Fruit fly (Drosophila melanogaster) whole organism, embryonic: ENCODE data around the gene ebd2.

ENCODE experiments used
- ATbp ChIP-seq: fragments of 200-800 bp; sonication (Bioruptor generic); optimal IDR thresholded peaks from 2 replicates; lab custom pipeline; 2017; ENCODE audit warnings: missing biosample characterization, mild to moderate bottlenecking, missing genetic modification characterization, missing genetic modification reagents
- Aef1 ChIP-seq: fragments of 200-800 bp; sonication (Bioruptor generic); IDR thresholded peaks from 3 replicates; pipeline ENCODE4 v1.3.6; 2022; ENCODE audit warnings: missing biosample characterization, missing genetic modification characterization
- Antp ChIP-seq: fragments of 200-800 bp; sonication (Bioruptor generic); optimal IDR thresholded peaks from 3 replicates; lab custom pipeline; 2016; ENCODE audit warnings: missing biosample characterization, missing genetic modification characterization
- Atf-2 ChIP-seq: fragments of 200-800 bp; sonication (Bioruptor generic); optimal IDR thresholded peaks from 2 replicates; lab custom pipeline; 2016; ENCODE audit warnings: missing biosample characterization, missing genetic modification characterization
- B-H1 ChIP-seq: fragments of 200-800 bp; sonication (Bioruptor generic); IDR thresholded peaks from 3 replicates; pipeline ENCODE4 v1.3.6; 2022; ENCODE audit warnings: missing biosample characterization, missing genetic modification characterization
- Bgb ChIP-seq: fragments of 200-800 bp; sonication (Bioruptor generic); IDR thresholded peaks from 2 replicates; pipeline ENCODE4 v1.3.6; 2022; ENCODE audit warnings: missing biosample characterization, missing genetic modification characterization; ENCODE audit not compliant: partially characterized antibody
- CG10366 ChIP-seq: fragments of 200-800 bp; sonication (Bioruptor generic); IDR thresholded peaks from 2 replicates; pipeline ENCODE4 v1.3.6; 2022; ENCODE audit warnings: missing biosample characterization, missing genetic modification characterization
- CG10959 ChIP-seq: fragments of 200-800 bp; sonication (Bioruptor generic); IDR thresholded peaks from 2 replicates; pipeline ENCODE4 v1.3.6; 2022; ENCODE audit warnings: missing biosample characterization, missing genetic modification characterization
- CG12744 ChIP-seq: fragments of 200-800 bp; sonication (Bioruptor generic); optimal IDR thresholded peaks from 2 replicates; lab custom pipeline; 2016; ENCODE audit warnings: missing biosample characterization, missing genetic modification characterization
- CG13424 ChIP-seq: fragments of 200-800 bp; sonication (Bioruptor generic); optimal IDR thresholded peaks from 2 replicates; lab custom pipeline; 2019; ENCODE audit warnings: missing biosample characterization, mild to moderate bottlenecking, missing genetic modification characterization, moderate library complexity
- CG14050 ChIP-seq: fragments of 200-800 bp; sonication (Bioruptor generic); IDR thresholded peaks from 3 replicates; pipeline ENCODE4 v1.3.6; 2022; ENCODE audit warnings: missing biosample characterization, missing genetic modification characterization
- CG14860 ChIP-seq: fragments of 200-800 bp; sonication (Bioruptor generic); IDR thresholded peaks from 3 replicates; pipeline ENCODE4 v1.3.6; 2022; ENCODE audit warnings: missing biosample characterization, missing genetic modification characterization; ENCODE audit not compliant: partially characterized antibody
- CG15601 ChIP-seq: fragments of 200-800 bp; sonication (Bioruptor generic); optimal IDR thresholded peaks from 3 replicates; lab custom pipeline; 2019; ENCODE audit warnings: missing biosample characterization, mild to moderate bottlenecking, missing genetic modification characterization, moderate library complexity
- CG16815 ChIP-seq: fragments of 200-800 bp; sonication (Bioruptor generic); optimal IDR thresholded peaks from 3 replicates; lab custom pipeline; 2017; ENCODE audit warnings: missing biosample characterization, mild to moderate bottlenecking, missing genetic modification characterization
- CG18262 ChIP-seq: fragments of 200-800 bp; optimal IDR thresholded peaks from 3 replicates; lab custom pipeline; 2019; ENCODE audit warnings: missing biosample characterization, mild to moderate bottlenecking, missing genetic modification characterization, moderate library complexity
- CG4707 ChIP-seq: fragments of 200-800 bp; sonication (Bioruptor generic); optimal IDR thresholded peaks from 2 replicates; lab custom pipeline; 2018; ENCODE audit warnings: missing biosample characterization, mild to moderate bottlenecking, missing genetic modification characterization, moderate library complexity
- CG6683 ChIP-seq: fragments of 200-800 bp; sonication (Bioruptor generic); optimal IDR thresholded peaks from 2 replicates; lab custom pipeline; 2017; ENCODE audit warnings: missing biosample characterization, mild to moderate bottlenecking, missing genetic modification characterization, missing genetic modification reagents
- D19A ChIP-seq: fragments of 200-800 bp; optimal IDR thresholded peaks from 3 replicates; lab custom pipeline; 2019; ENCODE audit warnings: missing biosample characterization, mild to moderate bottlenecking, missing genetic modification characterization, moderate library complexity
- Dad ChIP-seq: fragments of 200-800 bp; sonication (Bioruptor generic); optimal IDR thresholded peaks from 3 replicates; lab custom pipeline; 2016; ENCODE audit warnings: missing biosample characterization, missing genetic modification characterization
- Doc3 ChIP-seq: fragments of 200-800 bp; sonication (Bioruptor generic); IDR thresholded peaks from 3 replicates; pipeline ENCODE4 v1.3.6; 2022; ENCODE audit warnings: missing biosample characterization, missing genetic modification characterization; ENCODE audit not compliant: partially characterized antibody
- Fer1 ChIP-seq: fragments of 200-800 bp; sonication (Bioruptor generic); optimal IDR thresholded peaks from 2 replicates; lab custom pipeline; 2017; ENCODE audit warnings: missing biosample characterization, mild to moderate bottlenecking, missing genetic modification characterization
- GATAe ChIP-seq: fragments of 200-800 bp; sonication (Bioruptor generic); conservative IDR thresholded peaks from 2 replicates; pipeline ENCODE4 v1.3.6; 2022; ENCODE audit warnings: missing biosample characterization, missing genetic modification characterization
- HLHmδ ChIP-seq: fragments of 200-800 bp; sonication (Bioruptor generic); optimal IDR thresholded peaks from 2 replicates; lab custom pipeline; 2018; ENCODE audit warnings: missing biosample characterization, mild to moderate bottlenecking, missing genetic modification characterization, moderate library complexity
- Hmx ChIP-seq: fragments of 200-800 bp; sonication (Bioruptor generic); optimal IDR thresholded peaks from 2 replicates; lab custom pipeline; 2016; ENCODE audit warnings: missing biosample characterization, missing genetic modification characterization
- Lhr ChIP-seq: fragments of 200-800 bp; sonication (Bioruptor generic); optimal IDR thresholded peaks from 3 replicates; lab custom pipeline; 2017; ENCODE audit warnings: mild to moderate bottlenecking, missing biosample characterization, missing genetic modification reagents, missing genetic modification characterization
- Mad ChIP-seq: fragments of 200-800 bp; sonication (Bioruptor generic); optimal IDR thresholded peaks from 2 replicates; lab custom pipeline; 2016; ENCODE audit warnings: missing biosample characterization, missing genetic modification characterization
- Rx ChIP-seq: fragments of 200-800 bp; sonication (Bioruptor generic); IDR thresholded peaks from 2 replicates; pipeline ENCODE4 v1.3.6; 2022; ENCODE audit warnings: missing biosample characterization, missing genetic modification characterization
- Sry-β ChIP-seq: fragments of 200-800 bp; sonication (Bioruptor generic); optimal IDR thresholded peaks from 2 replicates; lab custom pipeline; 2018; ENCODE audit warnings: missing biosample characterization, mild to moderate bottlenecking, missing genetic modification characterization, moderate library complexity
- TFAM ChIP-seq: fragments of 200-800 bp; sonication (Bioruptor generic); optimal IDR thresholded peaks from 2 replicates; lab custom pipeline; 2017; ENCODE audit warnings: missing biosample characterization, missing genetic modification characterization, inconsistent platforms
- Vsx1 ChIP-seq: fragments of 200-800 bp; sonication (Bioruptor generic); optimal IDR thresholded peaks from 2 replicates; lab custom pipeline; 2017; ENCODE audit warnings: missing biosample characterization, mild to moderate bottlenecking, missing genetic modification characterization, missing genetic modification reagents
- cato ChIP-seq: fragments of 200-800 bp; sonication (Bioruptor generic); optimal IDR thresholded peaks from 2 replicates; lab custom pipeline; 2016; ENCODE audit warnings: missing biosample characterization, missing genetic modification characterization, borderline replicate concordance
- chif ChIP-seq, 2 experiments: fragments of 200-800 bp; sonication (Bioruptor generic); optimal IDR thresholded peaks; 3 replicates each; lab custom pipeline; 2016; ENCODE audit warnings: missing biosample characterization in 2 of 2, missing genetic modification characterization in 2 of 2
- crp ChIP-seq, 2 experiments: fragments of 200-800 bp; sonication (Bioruptor generic); optimal IDR thresholded peaks; 2 replicates in 1 of 2; 3 replicates in 1 of 2; lab custom pipeline; 2017; ENCODE audit warnings: missing biosample characterization in 2 of 2, missing genetic modification characterization in 2 of 2, mild to moderate bottlenecking in 1 of 2, moderate library complexity in 1 of 2
- dati ChIP-seq: fragments of 200-800 bp; sonication (Bioruptor generic); IDR thresholded peaks from 2 replicates; pipeline ENCODE4 v1.3.6; 2022; ENCODE audit warnings: missing biosample characterization, missing genetic modification characterization
- dimm ChIP-seq: fragments of 200-800 bp; sonication (Bioruptor generic); IDR thresholded peaks from 2 replicates; pipeline ENCODE4 v1.3.6; 2022; ENCODE audit warnings: missing biosample characterization, missing genetic modification characterization
- fd64A ChIP-seq: fragments of 200-800 bp; sonication (Bioruptor generic); optimal IDR thresholded peaks from 3 replicates; lab custom pipeline; 2018; ENCODE audit warnings: missing biosample characterization, mild to moderate bottlenecking, missing genetic modification characterization
- ind ChIP-seq: fragments of 200-800 bp; sonication (Bioruptor generic); optimal IDR thresholded peaks from 3 replicates; lab custom pipeline; 2016; ENCODE audit warnings: missing biosample characterization, missing genetic modification characterization
- lmd ChIP-seq: fragments of 200-800 bp; sonication (Bioruptor generic); IDR thresholded peaks from 2 replicates; pipeline ENCODE4 v1.3.6; 2022; ENCODE audit warnings: missing biosample characterization, missing genetic modification characterization
- mam ChIP-seq: fragments of 200-800 bp; sonication (Bioruptor generic); optimal IDR thresholded peaks from 3 replicates; lab custom pipeline; 2016; ENCODE audit warnings: missing biosample characterization, missing genetic modification characterization
- mld ChIP-seq: fragments of 200-800 bp; sonication (Bioruptor generic); IDR thresholded peaks from 3 replicates; pipeline ENCODE4 v1.3.6; 2022; ENCODE audit warnings: missing biosample characterization, missing genetic modification characterization; ENCODE audit not compliant: partially characterized antibody
- nau ChIP-seq: fragments of 200-800 bp; sonication (Bioruptor generic); optimal IDR thresholded peaks from 3 replicates; lab custom pipeline; 2017; ENCODE audit warnings: missing biosample characterization, mild to moderate bottlenecking, missing genetic modification characterization, missing genetic modification reagents
- org-1 ChIP-seq: fragments of 200-800 bp; sonication (Bioruptor generic); optimal IDR thresholded peaks from 2 replicates; lab custom pipeline; 2017; ENCODE audit warnings: missing biosample characterization, missing genetic modification characterization
- pita ChIP-seq: fragments of 200-800 bp; sonication (Bioruptor generic); optimal IDR thresholded peaks from 2 replicates; lab custom pipeline; 2017; ENCODE audit warnings: missing biosample characterization, mild to moderate bottlenecking, missing genetic modification characterization
- sc ChIP-seq, 3 experiments: fragments of >200 bp in 2 of 3; fragments of 200-800 bp in 1 of 3; sonication (Bioruptor generic) in 1 of 3; optimal IDR thresholded peaks; 2 replicates in 2 of 3; 3 replicates in 1 of 3; lab custom pipeline; 2017; ENCODE audit warnings: mild to moderate bottlenecking in 1 of 3, missing biosample characterization in 1 of 3, missing genetic modification characterization in 1 of 3, missing genetic modification reagents in 1 of 3
- sd ChIP-seq: fragments of 200-800 bp; sonication (Bioruptor generic); optimal IDR thresholded peaks from 3 replicates; lab custom pipeline; 2018; ENCODE audit warnings: missing biosample characterization, mild to moderate bottlenecking, missing genetic modification characterization, moderate library complexity
- tx ChIP-seq: fragments of 200-800 bp; sonication (Bioruptor generic); optimal IDR thresholded peaks from 2 replicates; lab custom pipeline; 2016; ENCODE audit warnings: missing biosample characterization, missing genetic modification characterization
- yki ChIP-seq: fragments of >200 bp; optimal IDR thresholded peaks from 3 replicates; lab custom pipeline; 2018

The ebd2 gene

dm6 chr3L:21356395-21356794 lies 7.3 kb upstream of the ebd2 start, which contains the start of gene CG12971:
CG12971 (minus strand) TSS chr3L:21356495.
- TF ChIP-seq D19A (tag; lab: Kevin White, UChicago) (peak; percentile 33), GATAe (GFP tag; lab: Robert Waterston, UW) (no peak)

- peak; percentile 29 for TF ChIP-seq cato (GFP tag; lab: Kevin White, UChicago)
- no peak for TF ChIP-seq Bgb (GFP tag; lab: Robert Waterston, UW)
- peak in 1 of 2 experiments; percentile 5 for TF ChIP-seq crp (GFP tag; optimal IDR thresholded peaks at IDR 0.05; lab: Kevin White, UChicago)
- TF ChIP-seq Doc3 (GFP tag; lab: Robert Waterston, UW): no peak
- TF ChIP-seq lmd (GFP tag; lab: Robert Waterston, UW): 0 out of 2 replicates have a peak, but pooled peaks have one; percentile 17
- no peak; the same call in 2 of the 3 replicates for TF ChIP-seq B-H1 (GFP tag; lab: Robert Waterston, UW)
- no peak for TF ChIP-seq Fer1
- peak; percentile 29 for TF ChIP-seq Mad (GFP tag; lab: Kevin White, UChicago)
- no peak for TF ChIP-seq Hmx (GFP tag; lab: Kevin White, UChicago)
- no peak for TF ChIP-seq CG12744
- TF ChIP-seq HLHmδ (GFP tag; lab: Kevin White, UChicago): no peak
- TF ChIP-seq TFAM (GFP tag; lab: Kevin White, UChicago): no peak
- TF ChIP-seq Rx: peak; percentile 37; the same call in 1 of the 2 replicates
- TF ChIP-seq mld (GFP tag; lab: Robert Waterston, UW): no peak
- TF ChIP-seq fd64A: no peak
- peak; percentile 15 for TF ChIP-seq nau (GFP tag; lab: Kevin White, UChicago)
- peak; percentile 9; the same call in 1 of the 3 replicates for TF ChIP-seq Aef1 (GFP tag; lab: Robert Waterston, UW)
- TF ChIP-seq dimm: no peak
- TF ChIP-seq org-1: peak; percentile 42
- peak; percentile 70 for TF ChIP-seq CG18262 (tag; lab: Kevin White, UChicago)
- TF ChIP-seq ind (GFP tag; lab: Kevin White, UChicago): peak; percentile 52
- TF ChIP-seq Antp (GFP tag; lab: Kevin White, UChicago): peak; percentile 60
- TF ChIP-seq mam: peak; percentile 39
- no peak for TF ChIP-seq CG14050 (GFP tag; lab: Robert Waterston, UW)
- peak; percentile 27 for TF ChIP-seq CG16815 (GFP tag; lab: Kevin White, UChicago)
- peak; percentile 47 for TF ChIP-seq ATbp (GFP tag; lab: Kevin White, UChicago)
- peak; percentile 4 for TF ChIP-seq Sry-β
- TF ChIP-seq Atf-2: no peak
- no peak for TF ChIP-seq CG6683 (GFP tag; lab: Kevin White, UChicago)
- peak; percentile 37 to 47 for TF ChIP-seq chif (GFP tag; optimal IDR thresholded peaks at IDR 0.05; lab: Kevin White, UChicago)
- no peak for TF ChIP-seq pita (GFP tag; lab: Kevin White, UChicago)
- TF ChIP-seq CG13424 (tag; lab: Kevin White, UChicago): peak; percentile 7
- TF ChIP-seq CG15601 (tag; lab: Kevin White, UChicago): no peak
- no peak for TF ChIP-seq yki
- no peak for TF ChIP-seq Vsx1
- no peak for TF ChIP-seq dati (GFP tag; lab: Robert Waterston, UW)
- no peak for TF ChIP-seq sd
- TF ChIP-seq Lhr: peak; percentile 28
- TF ChIP-seq tx (GFP tag; lab: Kevin White, UChicago): no peak
- TF ChIP-seq CG14860: no peak
- TF ChIP-seq CG10366 (GFP tag; lab: Robert Waterston, UW): peak; percentile 35; the same call in 1 of the 2 replicates
- no peak for TF ChIP-seq sc (optimal IDR thresholded peaks at IDR 0.05; lab: Kevin White, UChicago)
- TF ChIP-seq sc (GFP tag; optimal IDR thresholded peaks at IDR 0.05; lab: Kevin White, UChicago): peak; percentile 69
- TF ChIP-seq CG10959 (GFP tag; lab: Robert Waterston, UW): no peak; the same call in 1 of the 2 replicates
- peak; percentile 14 for TF ChIP-seq Dad (GFP tag; lab: Kevin White, UChicago)
- no peak for TF ChIP-seq CG4707 (GFP tag; lab: Kevin White, UChicago)
Observed at dm6 chr3L:21347197-21347831, 1.8 kb downstream of the ebd2 start.
